Fruit fly (Drosophila melanogaster): ENCODE results near the gene CG42709.
A peak's percentile ranks its signal among the peaks of the same experiment; 100 is the strongest.

CG42709 gene

DNA sequence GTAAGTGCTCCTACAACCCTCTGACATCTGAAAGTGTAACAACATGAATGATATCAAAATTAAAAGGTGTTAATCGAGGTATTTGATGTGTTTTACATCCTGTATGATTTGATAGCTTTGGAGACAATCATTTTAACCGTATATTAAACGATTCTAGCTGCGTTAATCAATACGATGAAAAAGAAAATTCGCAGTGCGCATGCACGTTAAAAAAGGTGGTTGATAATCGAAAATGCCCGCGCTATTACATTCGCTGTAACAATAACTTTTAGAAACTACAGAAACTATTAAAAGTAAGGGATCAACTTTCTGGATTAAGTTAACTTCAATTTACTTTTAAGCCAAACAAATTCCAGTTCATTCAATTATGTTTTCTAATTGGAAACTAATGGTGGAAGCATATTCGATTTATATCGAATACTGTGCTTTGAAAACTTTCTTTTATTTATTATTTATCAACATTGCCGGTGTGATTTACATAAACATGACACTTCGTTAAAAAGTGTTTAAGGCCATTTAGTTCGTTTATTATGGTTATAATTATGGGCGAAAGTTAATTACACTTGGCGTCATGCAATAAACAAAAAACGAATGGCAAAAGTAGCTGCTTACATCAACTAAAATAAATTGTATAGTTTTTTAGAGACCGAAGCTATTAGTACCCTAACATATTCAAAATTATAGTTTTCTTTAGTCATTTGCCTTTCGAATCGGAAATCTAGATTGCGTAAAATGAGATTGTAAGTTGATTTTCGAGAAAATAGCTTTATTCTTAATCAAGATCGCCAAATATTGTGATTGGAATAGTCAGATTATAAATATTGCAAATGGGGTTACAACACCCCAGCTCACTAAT lies 41.1 kb upstream of the CG42709 start (continued):
- TF ChIP-seq ci (GFP tag; IDR thresholded peaks at IDR 0.05): no peak
- peak; percentile 33; the same call in 1 of the 3 replicates for TF ChIP-seq CG16813 (GFP tag; IDR thresholded peaks at IDR 0.05; ENCODE audit: partially characterized antibody)
- 0 out of 4 replicates have a peak, but pooled peaks have one; percentile 39 for TF ChIP-seq Dll (GFP tag; IDR thresholded peaks at IDR 0.05; ENCODE audit: partially characterized antibody)
- no peak for TF ChIP-seq ham (GFP tag; IDR thresholded peaks at IDR 0.05)
- no peak for TF ChIP-seq CG5953 (GFP tag; IDR thresholded peaks at IDR 0.05)
- TF ChIP-seq zen (tag; optimal IDR thresholded peaks at IDR 0.05): no peak
- no peak for TF ChIP-seq CG13287 (GFP tag; IDR thresholded peaks at IDR 0.05; ENCODE audit: partially characterized antibody)
- no peak for TF ChIP-seq NC2α (GFP tag; optimal IDR thresholded peaks at IDR 0.05)
- TF ChIP-seq CG11093 (GFP tag; IDR thresholded peaks at IDR 0.05): no peak
- TF ChIP-seq ewg (GFP tag; optimal IDR thresholded peaks at IDR 0.05): peak; percentile 82
- TF ChIP-seq onecut (GFP tag; IDR thresholded peaks at IDR 0.05): peak; percentile 83
- TF ChIP-seq kah (GFP tag; optimal IDR thresholded peaks at IDR 0.05): no peak
- TF ChIP-seq insv (GFP tag; optimal IDR thresholded peaks at IDR 0.05): peak; percentile 55 to 93

DNA sequence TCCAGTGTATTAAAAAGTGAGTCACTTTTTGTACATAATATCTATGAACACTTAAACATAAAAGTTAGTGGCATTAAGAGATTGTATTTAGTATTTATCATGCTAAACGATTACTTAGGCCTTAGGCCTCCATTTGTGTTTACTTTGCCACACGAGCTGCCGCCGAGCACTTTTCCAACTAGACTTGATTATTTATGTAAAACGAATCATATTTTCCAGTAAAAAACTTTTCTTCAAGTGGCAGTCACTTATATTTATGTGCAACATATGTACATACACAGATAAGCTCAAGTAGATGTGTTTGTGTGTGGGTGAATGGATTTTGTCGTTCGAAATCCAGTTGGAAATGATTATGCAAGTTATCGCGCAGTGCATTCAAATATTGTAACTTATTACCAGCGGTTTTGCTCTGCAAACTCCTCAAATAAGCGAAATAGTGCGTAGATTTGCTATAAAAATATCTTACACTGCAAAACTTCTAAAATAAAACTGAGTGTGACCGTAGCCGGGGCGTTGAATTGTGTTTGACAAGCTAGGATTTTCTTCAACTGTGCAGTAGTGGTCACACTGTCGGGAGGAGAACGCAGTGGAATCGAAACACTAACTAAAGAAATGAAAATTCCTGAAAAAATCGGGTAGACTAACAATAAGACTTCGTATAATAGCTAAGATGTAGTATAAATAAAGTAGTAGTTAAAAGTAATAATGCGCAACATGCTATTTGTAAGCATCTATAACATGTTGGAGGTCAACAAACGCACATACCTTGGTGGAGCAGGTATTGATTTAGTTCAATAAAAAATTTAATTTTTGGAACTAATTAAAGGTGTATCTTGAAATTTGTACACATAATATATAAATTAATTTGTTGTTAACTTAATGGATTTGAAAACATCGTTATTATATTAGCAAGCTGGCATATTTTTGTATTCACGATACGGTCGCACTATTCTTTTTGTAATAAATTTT lies 40.1 kb upstream of the CG42709 start, which contains the start of the genes Klc and CG10984:
Klc (minus strand) TSS at position 490 of the 969 bp plus-strand sequence.
CG10984 (plus strand) TSS at position 553 of the 969 bp plus-strand sequence.
- TF ChIP-seq stc (GFP tag; IDR thresholded peaks at IDR 0.05) (peak; percentile 80; the same call in 1 of the 2 replicates), MTF-1 (GFP tag; optimal IDR thresholded peaks at IDR 0.05; ENCODE audit: borderline replicate concordance) (no peak), Adf1 (GFP tag; IDR thresholded peaks at IDR 0.05) (peak; percentile 52; the same call in 1 of the 2 replicates), exex (tag; optimal IDR thresholded peaks at IDR 0.05) (peak; percentile 38), kni (GFP tag; optimal IDR thresholded peaks at IDR 0.05) (no peak), E2f1 (GFP tag; IDR thresholded peaks at IDR 0.05) (peak; percentile 72), CG18764 (GFP tag; optimal IDR thresholded peaks at IDR 0.05) (peak; percentile 4), CG3281 (GFP tag; optimal IDR thresholded peaks at IDR 0.05) (peak; percentile 55), TFAM (GFP tag; optimal IDR thresholded peaks at IDR 0.05) (no peak), HLH3B (GFP tag; IDR thresholded peaks at IDR 0.05) (peak; percentile 80; the same call in 1 of the 2 replicates), CG14050 (GFP tag; IDR thresholded peaks at IDR 0.05) (no peak), CG8281 (tag; optimal IDR thresholded peaks at IDR 0.05) (no peak), esg (GFP tag; conservative IDR thresholded peaks at IDR 0.05) (peak; percentile 72), Abd-B (GFP tag; optimal IDR thresholded peaks at IDR 0.05) (no peak), CG2120 (GFP tag; optimal IDR thresholded peaks at IDR 0.05) (peak; percentile 76), seq (GFP tag; IDR thresholded peaks at IDR 0.05) (peak; percentile 70), MBD-R2 (GFP tag; IDR thresholded peaks at IDR 0.05) (peak; percentile 16; the same call in 1 of the 2 replicates), wdn (GFP tag; IDR thresholded peaks at IDR 0.05) (0 out of 2 replicates have a peak, but pooled peaks have one; percentile 10), CG10274 (GFP tag; optimal IDR thresholded peaks at IDR 0.05) (no peak), HHEX (GFP tag; optimal IDR thresholded peaks at IDR 0.05) (no peak), tgo (GFP tag; IDR thresholded peaks at IDR 0.05) (peak; percentile 75; the same call in 2 of the 3 replicates), gt (GFP tag; IDR thresholded peaks at IDR 0.05) (no peak), CG30431 (GFP tag; optimal IDR thresholded peaks at IDR 0.05) (no peak), dati (GFP tag; IDR thresholded peaks at IDR 0.05) (peak; percentile 62; the same call in 1 of the 2 replicates), Bteb2 (GFP tag; optimal IDR thresholded peaks at IDR 0.05) (peak; percentile 54), pho (GFP tag; optimal IDR thresholded peaks at IDR 0.05) (peak; percentile 50), Sox100B (GFP tag; optimal IDR thresholded peaks at IDR 0.05) (peak; percentile 49), pan (optimal IDR thresholded peaks at IDR 0.05) (no peak), pan (GFP tag; optimal IDR thresholded peaks at IDR 0.05 in 1 of 2, IDR thresholded peaks at IDR 0.05 in 1 of 2) (peak in 1 of 2 experiments; percentile 79), CrebB (tag; optimal IDR thresholded peaks at IDR 0.05) (no peak), Meics (GFP tag; optimal IDR thresholded peaks at IDR 0.05) (no peak), Eip74EF (GFP tag; optimal IDR thresholded peaks at IDR 0.05) (peak in 1 of 2 experiments; percentile 71)
